Worm (Caenorhabditis elegans) whole organism, late embryonic: ENCODE data around the gene Y14H12B.1.

Experiments used
- C08G9.2 ChIP-seq: sonication (generic microtip); optimal IDR thresholded peaks from 2 replicates; lab custom pipeline; 2016; ENCODE audit warnings: mild to moderate bottlenecking, missing genetic modification characterization, moderate library complexity, missing compliant biosample characterization
- K02D7.2 ChIP-seq: sonication (generic microtip); optimal IDR thresholded peaks from 2 replicates; lab custom pipeline; 2017; ENCODE audit warnings: mild to moderate bottlenecking, missing genetic modification characterization, missing compliant biosample characterization
- K09A11.1 ChIP-seq: sonication (generic microtip); optimal IDR thresholded peaks from 2 replicates; lab custom pipeline; 2017; ENCODE audit warnings: antibody characterized with exemption, mild to moderate bottlenecking, missing genetic modification characterization, missing compliant biosample characterization; ENCODE audit not compliant: insufficient read depth
- ceh-14 ChIP-seq: sonication (generic microtip); optimal IDR thresholded peaks from 2 replicates; lab custom pipeline; 2016; ENCODE audit warnings: missing genotype, missing genetic modification characterization, missing compliant biosample characterization
- ceh-18 ChIP-seq: sonication (generic microtip); optimal IDR thresholded peaks from 2 replicates; lab custom pipeline; 2016; ENCODE audit warnings: missing genetic modification characterization, missing compliant biosample characterization
- ceh-22 ChIP-seq: sonication (generic microtip); optimal IDR thresholded peaks from 2 replicates; lab custom pipeline; 2017; ENCODE audit warnings: missing biosample characterization, missing genetic modification characterization
- ceh-30 ChIP-seq: fragments of 150-350 bp; optimal IDR thresholded peaks from 2 replicates; lab custom pipeline; 2014; ENCODE audit warnings: missing biosample characterization, missing genetic modification characterization
- ceh-31 ChIP-seq: sonication (generic microtip); optimal IDR thresholded peaks from 2 replicates; lab custom pipeline; 2016; ENCODE audit warnings: missing genetic modification characterization, missing compliant biosample characterization
- ceh-34 ChIP-seq: sonication (generic microtip); optimal IDR thresholded peaks from 2 replicates; lab custom pipeline; 2016; ENCODE audit warnings: mild to moderate bottlenecking, missing genetic modification characterization, missing compliant biosample characterization
- che-1 ChIP-seq: sonication (generic microtip); optimal IDR thresholded peaks from 2 replicates; lab custom pipeline; 2016; ENCODE audit warnings: mild to moderate bottlenecking, missing genetic modification characterization, missing compliant biosample characterization
- elt-2 ChIP-seq: sonication (generic microtip); optimal IDR thresholded peaks from 2 replicates; lab custom pipeline; 2016; ENCODE audit warnings: missing genetic modification reagents, missing genetic modification characterization, missing compliant biosample characterization
- eyg-1 ChIP-seq: sonication (generic microtip); optimal IDR thresholded peaks from 2 replicates; lab custom pipeline; 2016; ENCODE audit warnings: missing genotype, missing genetic modification characterization, missing compliant biosample characterization
- fkh-6 ChIP-seq: sonication (generic microtip); optimal IDR thresholded peaks from 2 replicates; lab custom pipeline; 2016; ENCODE audit warnings: missing genetic modification characterization, missing compliant biosample characterization
- lim-6 ChIP-seq: sonication (generic microtip); optimal IDR thresholded peaks from 2 replicates; lab custom pipeline; 2016; ENCODE audit warnings: missing genetic modification characterization, missing compliant biosample characterization
- madf-2 ChIP-seq: sonication (generic microtip); optimal IDR thresholded peaks from 2 replicates; lab custom pipeline; 2017; ENCODE audit warnings: missing genetic modification characterization, missing compliant biosample characterization
- mec-3 ChIP-seq: sonication (generic microtip); optimal IDR thresholded peaks from 2 replicates; lab custom pipeline; 2016; ENCODE audit warnings: borderline replicate concordance, missing genetic modification characterization, missing compliant biosample characterization
- nfya-1 ChIP-seq: sonication (generic microtip); optimal IDR thresholded peaks from 2 replicates; lab custom pipeline; 2017; ENCODE audit warnings: missing genetic modification characterization, mild to moderate bottlenecking, missing compliant biosample characterization, antibody characterized with exemption, moderate library complexity
- pha-2 ChIP-seq: sonication (generic microtip); optimal IDR thresholded peaks from 2 replicates; lab custom pipeline; 2017; ENCODE audit warnings: mild to moderate bottlenecking, missing genetic modification characterization, missing compliant biosample characterization
- pha-4 ChIP-seq: fragments of 150-350 bp; optimal IDR thresholded peaks from 2 replicates; lab custom pipeline; 2018; ENCODE audit warnings: missing biosample characterization, missing genetic modification reagents, missing genetic modification characterization
- pros-1 ChIP-seq: fragments of 150-350 bp; optimal IDR thresholded peaks from 2 replicates; lab custom pipeline; 2014; ENCODE audit warnings: missing biosample characterization, missing genetic modification reagents, missing genetic modification characterization
- sdc-2 ChIP-seq: sonication (generic microtip); optimal IDR thresholded peaks from 2 replicates; lab custom pipeline; 2016; ENCODE audit warnings: missing genotype, missing genetic modification characterization, missing compliant biosample characterization
- unc-86 ChIP-seq: sonication (generic microtip); optimal IDR thresholded peaks from 2 replicates; lab custom pipeline; 2016; ENCODE audit warnings: missing genetic modification characterization, missing compliant biosample characterization
- zip-5 ChIP-seq: sonication (generic microtip); optimal IDR thresholded peaks from 2 replicates; lab custom pipeline; 2016; ENCODE audit warnings: missing genetic modification characterization, missing compliant biosample characterization
- ztf-16 ChIP-seq: sonication (generic microtip); optimal IDR thresholded peaks from 2 replicates; lab custom pipeline; 2017; ENCODE audit warnings: missing genetic modification characterization, missing compliant biosample characterization

Y14H12B.1 gene

ce11 chrII:3911284-3911683 is 23.0 kb upstream of the Y14H12B.1 start:
- peak; percentile 53 for TF ChIP-seq elt-2
- no peak for TF ChIP-seq unc-86 (tag; lab: Kevin White, UChicago)

ce11 chrII:3911716-3912115 is 22.5 kb upstream of the Y14H12B.1 start, which contains the start of gene F53C3.1:
F53C3.1 (plus strand) TSS chrII:3912016.
- TF ChIP-seq ceh-30 (tag; lab: Kevin White, UChicago) (no peak), mec-3 (tag; lab: Kevin White, UChicago) (no peak), ceh-18 (tag; lab: Kevin White, UChicago) (no peak), pha-4 (tag; lab: Kevin White, UChicago) (no peak), ztf-16 (tag; lab: Kevin White, UChicago) (no peak), elt-2 (no peak), zip-5 (no peak)

- TF ChIP-seq sdc-2 (no peak), ceh-14 (tag; lab: Kevin White, UChicago) (no peak), fkh-6 (tag; lab: Kevin White, UChicago) (no peak), K09A11.1 (tag; lab: Kevin White, UChicago) (no peak), eyg-1 (tag; lab: Kevin White, UChicago) (no peak), ceh-22 (tag; lab: Kevin White, UChicago) (no peak), lim-6 (tag; lab: Kevin White, UChicago) (no peak), ceh-34 (tag; lab: Kevin White, UChicago) (no peak), C08G9.2 (tag; lab: Kevin White, UChicago) (no peak)
These were observed 20.6 kb upstream of the Y14H12B.1 start for ce11 chrII:3913673-3914072.

DNA sequence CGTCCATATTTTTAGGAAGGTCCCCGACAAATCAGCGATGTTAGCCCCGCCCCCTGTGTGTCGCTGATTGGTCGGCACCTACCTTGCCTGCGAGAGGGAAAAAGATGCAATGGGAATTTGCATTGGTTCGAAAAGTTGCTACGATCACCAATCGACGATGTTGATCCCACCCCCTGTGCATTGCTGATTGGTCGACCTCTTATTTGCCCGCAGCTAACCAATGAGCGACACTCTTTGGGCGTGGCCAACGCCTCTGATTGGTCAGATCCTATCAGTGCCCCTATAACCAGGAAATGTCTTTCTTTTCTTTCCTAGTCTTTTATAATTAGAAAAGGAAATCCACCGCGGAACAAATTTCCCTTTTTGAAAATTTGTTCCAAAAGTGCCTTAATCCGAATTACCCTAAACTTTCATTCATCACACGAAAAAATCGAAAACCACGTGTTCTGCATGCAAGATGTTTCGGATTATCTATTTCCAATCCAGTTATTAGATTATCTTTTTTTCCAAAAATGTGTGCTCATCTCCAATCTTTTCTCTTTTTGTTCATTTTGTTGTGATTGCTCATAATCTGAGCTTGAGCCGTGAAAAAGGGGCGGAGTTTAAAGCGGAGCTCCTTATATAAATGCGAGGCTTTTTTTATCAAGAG is 16.1 kb upstream of the Y14H12B.1 start:
- TF ChIP-seq pros-1, result no peak
- no peak for TF ChIP-seq madf-2 (tag; lab: Kevin White, UChicago)
- TF ChIP-seq pha-2 (tag; lab: Kevin White, UChicago), result no peak
- peak; percentile 92 for TF ChIP-seq nfya-1 (tag; lab: Kevin White, UChicago)

ce11 chrII:3920611-3921010 is 13.6 kb upstream of the Y14H12B.1 start:
- TF ChIP-seq ceh-31 (tag; lab: Kevin White, UChicago) (no peak), madf-2 (tag; lab: Kevin White, UChicago) (no peak)

DNA sequence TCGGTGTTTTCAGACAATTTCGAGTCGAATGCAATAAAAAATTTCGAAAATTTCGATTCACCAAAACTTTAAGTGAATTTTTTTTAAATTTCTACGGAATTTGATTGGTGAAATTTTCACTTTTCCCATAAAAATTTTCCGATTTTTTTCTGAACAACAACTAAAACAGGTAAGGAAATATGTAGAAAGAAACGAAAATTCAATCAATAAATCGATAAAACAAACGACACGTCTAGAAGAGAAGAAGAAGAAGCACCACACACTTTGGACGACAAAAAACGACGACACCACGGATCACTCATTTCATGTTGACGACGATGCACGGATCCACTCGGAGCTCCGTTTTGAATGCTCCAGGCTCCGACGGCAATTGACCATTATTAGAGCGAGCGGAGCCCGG is 11.6 kb upstream of the Y14H12B.1 start:
- TF ChIP-seq che-1 (tag; lab: Kevin White, UChicago), result no peak

- TF ChIP-seq K02D7.2 (tag; lab: Kevin White, UChicago), result no peak
- TF ChIP-seq nfya-1 (tag; lab: Kevin White, UChicago), result peak; percentile 93
These were observed 6.3 kb upstream of the Y14H12B.1 start, which contains the start of gene plpp-1.1 for ce11 chrII:3927943-3928393. plpp-1.1 (minus strand) TSS chrII:3927993.

DNA sequence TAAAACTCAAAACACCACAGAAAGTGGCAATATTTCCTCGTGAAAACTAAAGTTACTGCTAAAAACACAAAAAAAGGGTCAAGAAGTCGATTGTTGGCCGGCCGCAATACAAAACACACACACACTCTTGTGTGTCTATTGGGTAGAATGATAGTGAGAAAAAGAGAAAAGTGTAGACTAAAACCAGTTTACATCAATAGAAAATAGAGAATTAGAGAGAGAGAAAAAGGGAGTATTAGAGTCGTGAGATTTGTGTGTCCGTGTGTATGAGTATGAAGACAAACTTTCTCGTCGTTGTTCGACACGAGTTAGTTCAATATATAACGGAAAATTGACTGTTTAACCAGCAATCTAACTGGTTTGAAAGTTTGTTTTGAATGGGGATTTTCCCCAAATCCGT is 4.8 kb upstream of the Y14H12B.1 start:
- TF ChIP-seq nfya-1 (tag; lab: Kevin White, UChicago), result peak; percentile 9
- no peak for TF ChIP-seq eyg-1 (tag; lab: Kevin White, UChicago)
- TF ChIP-seq, all 69 proteins: peak for 1
